Worm (Caenorhabditis elegans): ENCODE measurements around the gene aat-2.

- no peak for TF ChIP-seq unc-62 (GFP tag; optimal IDR thresholded peaks at IDR 0.05)
- TF ChIP-seq mab-5 (tag; optimal IDR thresholded peaks at IDR 0.05): no peak
- TF ChIP-seq elt-1 (tag; optimal IDR thresholded peaks at IDR 0.05; ENCODE audit: borderline replicate concordance, insufficient read depth): no peak
Observed at ce11 chrV:9254012-9254696, 8.0 kb upstream of the aat-2 start, which contains the start of gene F07C3.9.

All from whole organism, mixed stage, embryonic.